Worm (Caenorhabditis elegans) whole organism, L3 larva: ENCODE data around the gene ttr-8.

Experiments
- R02D3.7 ChIP-seq: fragments of 150-350 bp; optimal IDR thresholded peaks from 2 replicates; lab custom pipeline; 2014; ENCODE audit warnings: missing biosample characterization, missing genetic modification characterization
- ZK546.5 ChIP-seq: sonication (generic microtip); optimal IDR thresholded peaks from 2 replicates; lab custom pipeline; 2017; ENCODE audit warnings: missing biosample characterization, missing genetic modification characterization
- aly-2 ChIP-seq: fragments of 150-350 bp; optimal IDR thresholded peaks from 2 replicates; lab custom pipeline; 2014; ENCODE audit warnings: missing biosample characterization, missing genetic modification characterization
- ama-1 ChIP-seq: fragments of 150-350 bp; optimal IDR thresholded peaks from 2 replicates; lab custom pipeline; 2018
- ceh-16 ChIP-seq: sonication (generic microtip); optimal IDR thresholded peaks from 2 replicates; lab custom pipeline; 2017; ENCODE audit warnings: missing biosample characterization, missing genetic modification characterization
- ceh-28 ChIP-seq: fragments of 150-350 bp; optimal IDR thresholded peaks from 2 replicates; lab custom pipeline; 2014; ENCODE audit warnings: missing biosample characterization, missing genetic modification reagents, missing genetic modification characterization
- ceh-82 ChIP-seq: fragments of 150-350 bp; optimal IDR thresholded peaks from 2 replicates; lab custom pipeline; 2014; ENCODE audit warnings: missing biosample characterization, missing genetic modification characterization
- ceh-9 ChIP-seq: sonication (generic microtip); optimal IDR thresholded peaks from 2 replicates; lab custom pipeline; 2018; ENCODE audit warnings: missing biosample characterization, missing genetic modification characterization
- daf-12 ChIP-seq: fragments of 150-350 bp; optimal IDR thresholded peaks from 2 replicates; lab custom pipeline; 2014; ENCODE audit warnings: missing biosample characterization, missing genetic modification reagents, missing genetic modification characterization
- egl-27 ChIP-seq: sonication (generic microtip); optimal IDR thresholded peaks from 4 replicates; lab custom pipeline; 2017; ENCODE audit warnings: missing biosample characterization, missing genetic modification reagents, missing genetic modification characterization
- egl-5 ChIP-seq: fragments of 150-350 bp; optimal IDR thresholded peaks from 2 replicates; lab custom pipeline; 2017; ENCODE audit warnings: missing biosample characterization, missing genetic modification reagents, missing genetic modification characterization, inconsistent platforms
- elt-1 ChIP-seq: fragments of 150-350 bp; optimal IDR thresholded peaks from 2 replicates; lab custom pipeline; 2014; ENCODE audit warnings: missing biosample characterization, missing genetic modification characterization
- elt-2 ChIP-seq: sonication (generic microtip); optimal IDR thresholded peaks from 2 replicates; lab custom pipeline; 2016; ENCODE audit warnings: missing genetic modification reagents, mild to moderate bottlenecking, missing genetic modification characterization, missing compliant biosample characterization
- elt-3 ChIP-seq, 3 experiments: fragments of 150-350 bp in 1 of 3; sonication (generic microtip) in 2 of 3; optimal IDR thresholded peaks; 2 replicates in 2 of 3; 4 replicates in 1 of 3; lab custom pipeline; 2014 to 2017; ENCODE audit warnings: missing biosample characterization in 3 of 3, missing genetic modification characterization in 3 of 3
- eor-1 ChIP-seq, 2 experiments: fragments of 150-350 bp; optimal IDR thresholded peaks; 2 replicates each; lab custom pipeline; 2014 to 2018; ENCODE audit warnings: missing biosample characterization in 2 of 2, missing genetic modification characterization in 2 of 2
- fkh-10 ChIP-seq: sonication (generic microtip); optimal IDR thresholded peaks from 2 replicates; lab custom pipeline; 2017; ENCODE audit warnings: missing biosample characterization, missing genetic modification reagents, missing genetic modification characterization
- fkh-2 ChIP-seq: fragments of 150-350 bp; optimal IDR thresholded peaks from 2 replicates; lab custom pipeline; 2014; ENCODE audit warnings: missing biosample characterization, missing genetic modification reagents, missing genetic modification characterization
- fos-1 ChIP-seq: fragments of 150-350 bp; optimal IDR thresholded peaks from 2 replicates; lab custom pipeline; 2014; ENCODE audit warnings: missing biosample characterization, missing genetic modification characterization
- hmg-11 ChIP-seq: sonication (generic microtip); optimal IDR thresholded peaks from 2 replicates; lab custom pipeline; 2016; ENCODE audit warnings: missing genetic modification characterization, missing compliant biosample characterization
- jun-1 ChIP-seq: fragments of 150-350 bp; optimal IDR thresholded peaks from 2 replicates; lab custom pipeline; 2014; ENCODE audit warnings: missing biosample characterization, missing genetic modification reagents, missing genetic modification characterization
- lin-15B ChIP-seq: fragments of 150-350 bp; optimal IDR thresholded peaks from 2 replicates; lab custom pipeline; 2014; ENCODE audit warnings: missing biosample characterization, missing genetic modification characterization
- lin-39 ChIP-seq: fragments of 150-350 bp; optimal IDR thresholded peaks from 2 replicates; lab custom pipeline; 2018; ENCODE audit warnings: missing biosample characterization, missing genetic modification reagents, missing genetic modification characterization
- lsy-12 ChIP-seq: sonication (generic microtip); optimal IDR thresholded peaks from 2 replicates; lab custom pipeline; 2016; ENCODE audit warnings: mild to moderate bottlenecking, missing genetic modification characterization, missing compliant biosample characterization
- mdl-1 ChIP-seq: fragments of 150-350 bp; optimal IDR thresholded peaks from 2 replicates; lab custom pipeline; 2014; ENCODE audit warnings: missing biosample characterization, missing genetic modification characterization
- mml-1 ChIP-seq: fragments of 150-350 bp; sonication (generic microtip); optimal IDR thresholded peaks from 3 replicates; lab custom pipeline; 2014; ENCODE audit warnings: missing biosample characterization, missing genetic modification characterization
- nfya-1 ChIP-seq: sonication (generic microtip); optimal IDR thresholded peaks from 2 replicates; lab custom pipeline; 2017; ENCODE audit warnings: missing genetic modification characterization, mild to moderate bottlenecking, missing compliant biosample characterization, antibody characterized with exemption, moderate library complexity; ENCODE audit not compliant: insufficient read depth
- nhr-11 ChIP-seq: fragments of 150-350 bp; optimal IDR thresholded peaks from 2 replicates; lab custom pipeline; 2014; ENCODE audit warnings: missing biosample characterization, missing genetic modification characterization
- nhr-12 ChIP-seq: fragments of 150-350 bp; optimal IDR thresholded peaks from 2 replicates; lab custom pipeline; 2014; ENCODE audit warnings: missing biosample characterization, missing genetic modification characterization
- nhr-23 ChIP-seq: fragments of 150-350 bp; optimal IDR thresholded peaks from 2 replicates; lab custom pipeline; 2014; ENCODE audit warnings: missing biosample characterization, missing genetic modification reagents, missing genetic modification characterization
- nhr-237 ChIP-seq: fragments of 150-350 bp; optimal IDR thresholded peaks from 2 replicates; lab custom pipeline; 2014; ENCODE audit warnings: missing biosample characterization, missing genetic modification characterization
- nhr-25 ChIP-seq: sonication (generic microtip); optimal IDR thresholded peaks from 2 replicates; lab custom pipeline; 2017; ENCODE audit warnings: missing biosample characterization, missing genetic modification characterization
- nhr-28 ChIP-seq: fragments of 150-350 bp; optimal IDR thresholded peaks from 2 replicates; lab custom pipeline; 2014; ENCODE audit warnings: missing biosample characterization, missing genetic modification characterization
- nhr-43 ChIP-seq: sonication (generic microtip); optimal IDR thresholded peaks from 2 replicates; lab custom pipeline; 2016; ENCODE audit warnings: mild to moderate bottlenecking, missing genetic modification characterization, missing compliant biosample characterization; ENCODE audit not compliant: poor library complexity, severe bottlenecking
- nhr-67 ChIP-seq: fragments of 150-350 bp; optimal IDR thresholded peaks from 2 replicates; lab custom pipeline; 2014; ENCODE audit warnings: missing biosample characterization, missing genetic modification characterization
- nhr-76 ChIP-seq: fragments of 150-350 bp; sonication (generic microtip); optimal IDR thresholded peaks from 5 replicates; lab custom pipeline; 2014; ENCODE audit warnings: missing biosample characterization, missing genetic modification characterization
- nhr-77 ChIP-seq: fragments of 150-350 bp; optimal IDR thresholded peaks from 2 replicates; lab custom pipeline; 2014; ENCODE audit warnings: missing biosample characterization, missing genetic modification characterization
- pha-4 ChIP-seq: fragments of 150-350 bp; optimal IDR thresholded peaks from 2 replicates; lab custom pipeline; 2014; ENCODE audit warnings: missing biosample characterization, missing genetic modification reagents, missing genetic modification characterization
- pqm-1 ChIP-seq: fragments of 150-350 bp; optimal IDR thresholded peaks from 2 replicates; lab custom pipeline; 2017; ENCODE audit warnings: missing biosample characterization, missing genetic modification characterization, inconsistent platforms
- sea-2 ChIP-seq: fragments of 150-350 bp; sonication (generic microtip); optimal IDR thresholded peaks from 4 replicates; lab custom pipeline; 2014; ENCODE audit warnings: missing biosample characterization, missing genetic modification reagents, missing genetic modification characterization
- skn-1 ChIP-seq: fragments of 150-350 bp; optimal IDR thresholded peaks from 2 replicates; lab custom pipeline; 2014; ENCODE audit warnings: missing biosample characterization, missing genetic modification characterization
- snpc-4 ChIP-seq: fragments of 150-350 bp; optimal IDR thresholded peaks from 2 replicates; lab custom pipeline; 2014; ENCODE audit warnings: missing biosample characterization, missing genetic modification characterization
- tbx-2 ChIP-seq: sonication (generic microtip); optimal IDR thresholded peaks from 2 replicates; lab custom pipeline; 2016; ENCODE audit warnings: mild to moderate bottlenecking, missing genetic modification characterization, missing compliant biosample characterization
- unc-39 ChIP-seq: sonication (generic microtip); optimal IDR thresholded peaks from 4 replicates; lab custom pipeline; 2017; ENCODE audit warnings: missing biosample characterization, missing genetic modification characterization
- unc-62 ChIP-seq: fragments of 150-350 bp; sonication (generic microtip); optimal IDR thresholded peaks from 4 replicates; lab custom pipeline; 2014; ENCODE audit warnings: missing biosample characterization, missing genetic modification reagents, missing genetic modification characterization
- zag-1 ChIP-seq: fragments of 150-350 bp; optimal IDR thresholded peaks from 2 replicates; lab custom pipeline; 2014; ENCODE audit warnings: missing biosample characterization, missing genetic modification characterization
- ztf-11 ChIP-seq: fragments of 150-350 bp; optimal IDR thresholded peaks from 2 replicates; lab custom pipeline; 2014; ENCODE audit warnings: missing biosample characterization, missing genetic modification characterization
- ztf-4 ChIP-seq: fragments of 150-350 bp; optimal IDR thresholded peaks from 2 replicates; lab custom pipeline; 2014; ENCODE audit warnings: missing biosample characterization, missing genetic modification characterization

ttr-8 gene

ce11 chrIII:7520672-7521071 lies 44.5 kb downstream of the ttr-8 start, which contains the start of the genes cux-7 and C07H6.2:
Gene cux-7, minus strand, starts transcription at chrIII:7520845.
Gene C07H6.2, plus strand, starts transcription at chrIII:7521009.
- TF ChIP-seq nhr-28 (no peak), skn-1 (tag; lab: Kevin White, UChicago) (peak; percentile 87), ceh-28 (peak; percentile 79), nhr-77 (tag; lab: Kevin White, UChicago) (peak; percentile 50), fkh-2 (tag; lab: Kevin White, UChicago) (no peak), elt-3 (tag; optimal IDR thresholded peaks at IDR 0.05; lab: Kevin White, UChicago) (no peak), ceh-82 (tag; lab: Kevin White, UChicago) (peak; percentile 52), zag-1 (tag; lab: Kevin White, UChicago) (no peak), pqm-1 (tag; lab: Kevin White, UChicago) (peak; percentile 61), aly-2 (tag; lab: Kevin White, UChicago) (no peak), fkh-10 (GFP tag; lab: Kevin White, UChicago) (no peak), lin-39 (peak; percentile 90), pha-4 (tag; lab: Kevin White, UChicago) (peak; percentile 96), nhr-67 (tag; lab: Kevin White, UChicago) (peak; percentile 9), lin-15B (tag; lab: Kevin White, UChicago) (peak; percentile 96), nhr-43 (tag; lab: Kevin White, UChicago) (peak; percentile 99), egl-27 (tag; lab: Kevin White, UChicago) (peak; percentile 54), nhr-25 (tag; lab: Kevin White, UChicago) (peak; percentile 88), hmg-11 (tag; lab: Kevin White, UChicago) (no peak), daf-12 (tag; lab: Kevin White, UChicago) (no peak), ama-1 (lab: Kevin White, UChicago) (no peak), nhr-11 (tag; lab: Kevin White, UChicago) (no peak), mdl-1 (tag; lab: Kevin White, UChicago) (no peak), unc-39 (tag; lab: Kevin White, UChicago) (no peak), tbx-2 (tag; lab: Kevin White, UChicago) (peak; percentile 87), fos-1 (tag; lab: Kevin White, UChicago) (no peak), nhr-23 (tag; lab: Kevin White, UChicago) (peak; percentile 95), ztf-11 (no peak), ZK546.5 (no peak), nhr-237 (no peak), jun-1 (tag; lab: Kevin White, UChicago) (peak; percentile 77), nfya-1 (peak; percentile 91), egl-5 (peak; percentile 29), ceh-16 (tag; lab: Kevin White, UChicago) (peak; percentile 18), elt-1 (tag; lab: Kevin White, UChicago) (peak; percentile 28), sea-2 (GFP tag; lab: Kevin White, UChicago) (no peak), nhr-76 (tag; lab: Kevin White, UChicago) (no peak), R02D3.7 (tag; lab: Kevin White, UChicago) (peak; percentile 72), nhr-12 (tag; lab: Kevin White, UChicago) (no peak), elt-2 (tag; lab: Kevin White, UChicago) (peak; percentile 52), eor-1 (tag; optimal IDR thresholded peaks at IDR 0.05; lab: Kevin White, UChicago) (no peak), unc-62 (GFP tag; lab: Kevin White, UChicago) (no peak), ceh-9 (tag; lab: Kevin White, UChicago) (no peak), ztf-4 (tag; lab: Kevin White, UChicago) (no peak), mml-1 (no peak), lsy-12 (tag; lab: Kevin White, UChicago) (peak; percentile 97), snpc-4 (tag; lab: Kevin White, UChicago) (peak; percentile 89)
